Fruit fly (Drosophila melanogaster): ENCODE results near the gene CG5758.

Gene CG5758

dm6 chr2L:18148552-18149219 lies 28.9 kb downstream of the CG5758 start (continued):
- no peak for TF ChIP-seq dac (GFP tag; optimal IDR thresholded peaks at IDR 0.05)
- TF ChIP-seq CG8319 (GFP tag; optimal IDR thresholded peaks at IDR 0.05): no peak
- TF ChIP-seq vri (GFP tag; optimal IDR thresholded peaks at IDR 0.05): peak; percentile 91
- no peak for TF ChIP-seq lz (GFP tag; optimal IDR thresholded peaks at IDR 0.05)
- TF ChIP-seq CG10631 (GFP tag; optimal IDR thresholded peaks at IDR 0.05): no peak
- TF ChIP-seq CG11294 (GFP tag; IDR thresholded peaks at IDR 0.05): no peak
- no peak for TF ChIP-seq pdm3 (GFP tag; optimal IDR thresholded peaks at IDR 0.05)
- no peak for TF ChIP-seq Smox (GFP tag; optimal IDR thresholded peaks at IDR 0.05)
- TF ChIP-seq CG31627 (GFP tag; optimal IDR thresholded peaks at IDR 0.05): no peak
- no peak for TF ChIP-seq net (GFP tag; optimal IDR thresholded peaks at IDR 0.05)
- TF ChIP-seq CG9139 (GFP tag; optimal IDR thresholded peaks at IDR 0.05): no peak
- no peak for TF ChIP-seq CG32006 (GFP tag; optimal IDR thresholded peaks at IDR 0.05)
- peak; percentile 4 for TF ChIP-seq CG6276 (GFP tag; optimal IDR thresholded peaks at IDR 0.05)
- no peak for TF ChIP-seq CG8119 (GFP tag; IDR thresholded peaks at IDR 0.05)
- TF ChIP-seq acj6 (GFP tag; optimal IDR thresholded peaks at IDR 0.05): peak; percentile 34
- TF ChIP-seq CG7368 (GFP tag; optimal IDR thresholded peaks at IDR 0.05): no peak
- TF ChIP-seq CG6792 (GFP tag; optimal IDR thresholded peaks at IDR 0.05): no peak
- no peak for TF ChIP-seq Hr4 (GFP tag; optimal IDR thresholded peaks at IDR 0.05)
- TF ChIP-seq CG11762 (GFP tag; optimal IDR thresholded peaks at IDR 0.05; ENCODE audit: insufficient read depth): no peak
- TF ChIP-seq Lpt (GFP tag; optimal IDR thresholded peaks at IDR 0.05): no peak
- TF ChIP-seq CG34406 (GFP tag; optimal IDR thresholded peaks at IDR 0.05): no peak
- TF ChIP-seq CG8632 (GFP tag; optimal IDR thresholded peaks at IDR 0.05): no peak
- TF ChIP-seq CG16779 (tag; optimal IDR thresholded peaks at IDR 0.05): peak; percentile 54
- peak; percentile 34 for TF ChIP-seq CG10669 (GFP tag; optimal IDR thresholded peaks at IDR 0.05)
- TF ChIP-seq Hr38 (GFP tag; optimal IDR thresholded peaks at IDR 0.05): no peak
- TF ChIP-seq CG15336 (GFP tag; IDR thresholded peaks at IDR 0.05): no peak
- TF ChIP-seq Eip93F (GFP tag; optimal IDR thresholded peaks at IDR 0.05): peak; percentile 45
- TF ChIP-seq CG3032 (tag; optimal IDR thresholded peaks at IDR 0.05): no peak
- TF ChIP-seq CG6163 (GFP tag; IDR thresholded peaks at IDR 0.05): no peak

- no peak for TF ChIP-seq Eip75B (GFP tag; optimal IDR thresholded peaks at IDR 0.05)
- TF ChIP-seq CG6163 (GFP tag; IDR thresholded peaks at IDR 0.05): no peak
- no peak for TF ChIP-seq CG7368 (GFP tag; optimal IDR thresholded peaks at IDR 0.05)
- no peak for TF ChIP-seq CG32006 (GFP tag; optimal IDR thresholded peaks at IDR 0.05)
- TF ChIP-seq Sox15 (GFP tag; optimal IDR thresholded peaks at IDR 0.05): no peak
- TF ChIP-seq CG6792 (GFP tag; optimal IDR thresholded peaks at IDR 0.05): no peak
- TF ChIP-seq dac (GFP tag; optimal IDR thresholded peaks at IDR 0.05): no peak
- no peak for TF ChIP-seq CG6854 (GFP tag; optimal IDR thresholded peaks at IDR 0.05)
- TF ChIP-seq Hr38 (GFP tag; optimal IDR thresholded peaks at IDR 0.05): no peak
- TF ChIP-seq ss (GFP tag; optimal IDR thresholded peaks at IDR 0.05): no peak
Observed at dm6 chr2L:18149903-18150302, 30.1 kb downstream of the CG5758 start.

- peak; percentile 67 for TF ChIP-seq CG6163 (GFP tag; IDR thresholded peaks at IDR 0.05)
- peak; percentile 51 for TF ChIP-seq CG15336 (GFP tag; IDR thresholded peaks at IDR 0.05)
- no peak for TF ChIP-seq net (GFP tag; optimal IDR thresholded peaks at IDR 0.05)
- no peak for TF ChIP-seq CG6276 (GFP tag; optimal IDR thresholded peaks at IDR 0.05)
- TF ChIP-seq topi (GFP tag; optimal IDR thresholded peaks at IDR 0.05): peak; percentile 38
- TF ChIP-seq CG10669 (GFP tag; optimal IDR thresholded peaks at IDR 0.05): peak; percentile 28
- TF ChIP-seq Met (GFP tag; optimal IDR thresholded peaks at IDR 0.05): peak; percentile 45
- peak; percentile 47 for TF ChIP-seq Smox (GFP tag; optimal IDR thresholded peaks at IDR 0.05)
- TF ChIP-seq Ets96B (tag; optimal IDR thresholded peaks at IDR 0.05): no peak
- peak; percentile 14 for TF ChIP-seq Sox15 (GFP tag; optimal IDR thresholded peaks at IDR 0.05)
- no peak for TF ChIP-seq Hr38 (GFP tag; optimal IDR thresholded peaks at IDR 0.05)
- TF ChIP-seq salr (GFP tag; optimal IDR thresholded peaks at IDR 0.05): peak in 1 of 2 experiments; percentile 34
- no peak for TF ChIP-seq CG11762 (GFP tag; optimal IDR thresholded peaks at IDR 0.05; ENCODE audit: insufficient read depth)
- TF ChIP-seq CG3032 (tag; optimal IDR thresholded peaks at IDR 0.05): no peak
- peak; percentile 86 for TF ChIP-seq Eip78C (GFP tag)
- no peak for TF ChIP-seq CG6808 (GFP tag; optimal IDR thresholded peaks at IDR 0.05)
- peak; percentile 78 for TF ChIP-seq svp (GFP tag)
- peak; percentile 62 for TF ChIP-seq dsx (GFP tag; optimal IDR thresholded peaks at IDR 0.05; ENCODE audit: poor library complexity, severe bottlenecking)
- no peak for TF ChIP-seq CG9139 (GFP tag; optimal IDR thresholded peaks at IDR 0.05)
- peak; percentile 70 for TF ChIP-seq eg (GFP tag; IDR thresholded peaks at IDR 0.05)
- peak; percentile 22 for TF ChIP-seq pdm3 (GFP tag; optimal IDR thresholded peaks at IDR 0.05)
- TF ChIP-seq achi (GFP tag; optimal IDR thresholded peaks at IDR 0.05): peak; percentile 49
- TF ChIP-seq Sox14 (GFP tag; optimal IDR thresholded peaks at IDR 0.05): peak; percentile 47
- 0 out of 2 replicates have a peak, but pooled peaks have one; percentile 6 for TF ChIP-seq CG11294 (GFP tag; IDR thresholded peaks at IDR 0.05)
- peak; percentile 64 for TF ChIP-seq CG3919 (GFP tag; optimal IDR thresholded peaks at IDR 0.05)
Observed at dm6 chr2L:18150393-18151133, 30.8 kb downstream of the CG5758 start.

Measured in whole organism, prepupa.